Fruit fly (Drosophila melanogaster): ENCODE measurements around the gene CG9922.

CG9922 gene

DNA sequence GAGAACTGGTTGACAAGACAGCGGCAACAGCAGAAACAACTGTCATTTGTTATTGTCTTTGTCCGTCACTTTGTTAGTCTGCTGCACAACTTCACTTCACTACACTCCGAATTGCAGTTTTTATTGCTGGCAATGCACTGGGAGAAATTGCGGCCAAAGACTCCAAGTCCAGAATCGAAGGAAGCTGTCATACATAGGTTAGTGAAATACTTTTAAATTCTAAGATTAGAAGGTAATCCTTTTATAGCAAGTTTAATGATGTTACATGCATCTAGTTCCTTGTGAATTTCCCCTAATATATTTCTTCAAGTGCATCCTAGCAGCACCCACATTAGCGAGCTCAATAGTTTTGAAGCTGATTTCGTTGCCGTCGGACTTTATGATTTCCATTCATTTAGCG is 27.3 kb downstream of the CG9922 start (continued):
- TF ChIP-seq Hmr (GFP tag; optimal IDR thresholded peaks at IDR 0.05) (no peak), CG9609 (GFP tag; optimal IDR thresholded peaks at IDR 0.05) (no peak), kah (GFP tag; optimal IDR thresholded peaks at IDR 0.05) (peak; percentile 31), gsb-n (tag; optimal IDR thresholded peaks at IDR 0.05) (peak; percentile 3), Sry-δ (GFP tag; optimal IDR thresholded peaks at IDR 0.05) (peak; percentile 23), CG10274 (GFP tag; optimal IDR thresholded peaks at IDR 0.05) (no peak), Mes4 (GFP tag; optimal IDR thresholded peaks at IDR 0.05) (no peak), Vsx1 (GFP tag; optimal IDR thresholded peaks at IDR 0.05) (no peak), CG12155 (GFP tag; optimal IDR thresholded peaks at IDR 0.05) (no peak), CG14014 (GFP tag; IDR thresholded peaks at IDR 0.05) (no peak), CG15601 (tag; optimal IDR thresholded peaks at IDR 0.05) (no peak), sd (tag; optimal IDR thresholded peaks at IDR 0.05) (no peak), tll (GFP tag; optimal IDR thresholded peaks at IDR 0.05) (no peak), chif (GFP tag; optimal IDR thresholded peaks at IDR 0.05) (peak; percentile 20 to 56), CG32767 (GFP tag; IDR thresholded peaks at IDR 0.05) (0 out of 2 replicates have a peak, but pooled peaks have one; percentile 31), CG10366 (GFP tag; IDR thresholded peaks at IDR 0.05) (no peak), Ssrp (tag; optimal IDR thresholded peaks at IDR 0.05) (peak; percentile 34), CG1647 (GFP tag; optimal IDR thresholded peaks at IDR 0.05) (no peak), CHES-1-like (GFP tag; optimal IDR thresholded peaks at IDR 0.05) (no peak), Awh (GFP tag; IDR thresholded peaks at IDR 0.05) (peak; percentile 59; the same call in 1 of the 2 replicates), Ets65A (GFP tag) (no peak), Doc2 (GFP tag; IDR thresholded peaks at IDR 0.05) (no peak), pan (optimal IDR thresholded peaks at IDR 0.05) (no peak), pan (GFP tag; optimal IDR thresholded peaks at IDR 0.05 in 1 of 2, IDR thresholded peaks at IDR 0.05 in 1 of 2) (peak in 1 of 2 experiments; percentile 41), z (GFP tag; IDR thresholded peaks at IDR 0.05) (no peak), CG8281 (tag; optimal IDR thresholded peaks at IDR 0.05) (no peak), ash1 (GFP tag; optimal IDR thresholded peaks at IDR 0.05) (no peak), B-H1 (GFP tag; IDR thresholded peaks at IDR 0.05) (no peak; the same call in 2 of the 3 replicates), cwo (GFP tag; optimal IDR thresholded peaks at IDR 0.05) (no peak), CG17385 (GFP tag; optimal IDR thresholded peaks at IDR 0.05) (no peak), Hr3 (GFP tag; optimal IDR thresholded peaks at IDR 0.05) (no peak), ftz-f1 (GFP tag; optimal IDR thresholded peaks at IDR 0.05) (no peak), Xbp1 (GFP tag; optimal IDR thresholded peaks at IDR 0.05) (peak; percentile 32), pnt (GFP tag; optimal IDR thresholded peaks at IDR 0.05) (no peak), stwl (tag; optimal IDR thresholded peaks at IDR 0.05) (no peak), tna (GFP tag; IDR thresholded peaks at IDR 0.05; ENCODE audit: partially characterized antibody) (no peak), grau (tag; optimal IDR thresholded peaks at IDR 0.05) (peak; percentile 22), pb (GFP tag; optimal IDR thresholded peaks at IDR 0.05) (no peak), az2 (GFP tag; optimal IDR thresholded peaks at IDR 0.05) (peak; percentile 30), unc-4 (GFP tag; IDR thresholded peaks at IDR 0.05; ENCODE audit: partially characterized antibody) (no peak), schlank (tag; optimal IDR thresholded peaks at IDR 0.05) (no peak), zen (tag; optimal IDR thresholded peaks at IDR 0.05) (peak; percentile 52), HLHmδ (GFP tag; optimal IDR thresholded peaks at IDR 0.05) (no peak), Bgb (GFP tag; IDR thresholded peaks at IDR 0.05; ENCODE audit: partially characterized antibody) (no peak), CG4617 (GFP tag; optimal IDR thresholded peaks at IDR 0.05; ENCODE audit: borderline replicate concordance) (no peak), zf30C (GFP tag; optimal IDR thresholded peaks at IDR 0.05) (no peak), cato (GFP tag; optimal IDR thresholded peaks at IDR 0.05; ENCODE audit: borderline replicate concordance) (no peak), psq (GFP tag; optimal IDR thresholded peaks at IDR 0.05) (no peak), CG2129 (GFP tag; IDR thresholded peaks at IDR 0.05; ENCODE audit: partially characterized antibody) (no peak), CG12071 (GFP tag; optimal IDR thresholded peaks at IDR 0.05) (peak; percentile 20), Abd-B (GFP tag; optimal IDR thresholded peaks at IDR 0.05) (peak; percentile 19)
